Worm (Caenorhabditis elegans) whole organism, young adult: ENCODE results near the gene ZC374.2.

Experiments used
- B0019.2 ChIP-seq: fragments of 200-800 bp; sonication (Bioruptor generic); conservative IDR thresholded peaks from 2 replicates; pipeline ENCODE4 v1.3.6; 2022; ENCODE audit warnings: missing genetic modification reagents, missing genetic modification characterization, missing compliant biosample characterization
- F22D6.2 ChIP-seq: sonication (generic microtip); optimal IDR thresholded peaks from 2 replicates; lab custom pipeline; 2016; ENCODE audit warnings: mild to moderate bottlenecking, missing genetic modification characterization, missing compliant biosample characterization
- F23B12.7 ChIP-seq: sonication (generic microtip); optimal IDR thresholded peaks from 2 replicates; lab custom pipeline; 2017; ENCODE audit warnings: missing genetic modification characterization, mild to moderate bottlenecking, missing compliant biosample characterization, antibody characterized with exemption, moderate library complexity; ENCODE audit not compliant: insufficient read depth
- F52B5.7 ChIP-seq: sonication (generic microtip); optimal IDR thresholded peaks from 2 replicates; lab custom pipeline; 2016; ENCODE audit warnings: mild to moderate bottlenecking, missing genetic modification characterization, missing compliant biosample characterization
- F55B11.4 ChIP-seq: sonication (generic microtip); optimal IDR thresholded peaks from 2 replicates; lab custom pipeline; 2016; ENCODE audit warnings: missing compliant biosample characterization, missing genetic modification characterization, borderline replicate concordance; ENCODE audit not compliant: insufficient read depth
- K11D2.4 ChIP-seq: fragments of 200-800 bp; sonication (Bioruptor generic); IDR thresholded peaks from 2 replicates; pipeline ENCODE4 v1.3.6; 2022; ENCODE audit warnings: missing genetic modification reagents, missing genetic modification characterization, missing compliant biosample characterization
- Y53G8AR.9 ChIP-seq: fragments of 200-800 bp; sonication (Bioruptor generic); conservative IDR thresholded peaks from 2 replicates; pipeline ENCODE4 v1.3.6; 2022; ENCODE audit warnings: missing genetic modification reagents, missing genetic modification characterization, missing compliant biosample characterization
- Y79H2A.3 ChIP-seq: fragments of 200-800 bp; sonication (Bioruptor generic); conservative IDR thresholded peaks from 2 replicates; pipeline ENCODE4 v1.3.6; 2022; ENCODE audit warnings: missing genetic modification reagents, missing genetic modification characterization, missing compliant biosample characterization
- akir-1 ChIP-seq: fragments of 200-800 bp; sonication (Bioruptor generic); optimal IDR thresholded peaks from 2 replicates; lab custom pipeline; 2018; ENCODE audit warnings: mild to moderate bottlenecking, missing genetic modification characterization, moderate library complexity, missing compliant biosample characterization
- ama-1 ChIP-seq, 3 experiments: fragments of 150-350 bp in 1 of 3; sonication (generic microtip) in 2 of 3; optimal IDR thresholded peaks; 2 replicates each; lab custom pipeline; 2014 to 2018; ENCODE audit warnings: missing biosample characterization in 2 of 3, missing genetic modification characterization in 2 of 3, missing genetic modification reagents in 2 of 3
- aptf-3 ChIP-seq: fragments of 200-800 bp; sonication (Bioruptor generic); IDR thresholded peaks from 2 replicates; pipeline ENCODE4 v1.3.6; 2022; ENCODE audit warnings: missing genetic modification characterization, missing compliant biosample characterization
- dox-1 ChIP-seq: fragments of 200-800 bp; sonication (Bioruptor generic); IDR thresholded peaks from 2 replicates; pipeline ENCODE4 v1.3.6; 2022; ENCODE audit warnings: missing genetic modification reagents, missing genetic modification characterization, missing compliant biosample characterization
- egl-44 ChIP-seq: fragments of 200-800 bp; sonication (Bioruptor generic); IDR thresholded peaks from 2 replicates; pipeline ENCODE4 v1.3.6; 2022; ENCODE audit warnings: missing genetic modification reagents, missing genetic modification characterization, missing compliant biosample characterization
- gei-17 ChIP-seq: fragments of 200-800 bp; sonication (Bioruptor generic); optimal IDR thresholded peaks from 2 replicates; lab custom pipeline; 2018; ENCODE audit warnings: mild to moderate bottlenecking, missing genetic modification characterization, missing compliant biosample characterization
- hlh-12 ChIP-seq: sonication (generic microtip); optimal IDR thresholded peaks from 2 replicates; lab custom pipeline; 2016; ENCODE audit warnings: missing genetic modification characterization, missing compliant biosample characterization
- hmg-1.2 ChIP-seq: fragments of 200-800 bp; sonication (Bioruptor generic); IDR thresholded peaks from 2 replicates; pipeline ENCODE4 v1.3.6; 2022; ENCODE audit warnings: missing genetic modification reagents, missing genetic modification characterization, missing compliant biosample characterization
- hrde-1 ChIP-seq: sonication (generic microtip); optimal IDR thresholded peaks from 2 replicates; lab custom pipeline; 2016; ENCODE audit warnings: missing genetic modification characterization, mild to moderate bottlenecking, missing compliant biosample characterization, moderate library complexity, missing genotype, missing genetic modification reagents, borderline replicate concordance
- let-607 ChIP-seq, 2 experiments: fragments of 200-800 bp in 1 of 2; sonication (Bioruptor generic) in 1 of 2; sonication (generic microtip) in 1 of 2; optimal IDR thresholded peaks; 2 replicates each; lab custom pipeline; 2016 to 2018; ENCODE audit warnings: mild to moderate bottlenecking in 2 of 2, missing compliant biosample characterization in 2 of 2, missing genetic modification characterization in 2 of 2, moderate library complexity in 2 of 2, missing genotype in 1 of 2
- madf-10 ChIP-seq: sonication (generic microtip); optimal IDR thresholded peaks from 2 replicates; lab custom pipeline; 2016; ENCODE audit warnings: mild to moderate bottlenecking, missing genetic modification characterization, missing compliant biosample characterization
- mel-28 ChIP-seq: sonication (generic microtip); optimal IDR thresholded peaks from 2 replicates; lab custom pipeline; 2016; ENCODE audit warnings: borderline replicate concordance, mild to moderate bottlenecking, missing genetic modification characterization, missing compliant biosample characterization
- mes-4 ChIP-seq: sonication (generic microtip); optimal IDR thresholded peaks from 2 replicates; lab custom pipeline; 2016; ENCODE audit warnings: missing genotype, missing genetic modification characterization, missing compliant biosample characterization
- nhr-80 ChIP-seq: sonication (generic microtip); optimal IDR thresholded peaks from 2 replicates; lab custom pipeline; 2016; ENCODE audit warnings: missing genetic modification characterization, missing compliant biosample characterization
- nhr-90 ChIP-seq: sonication (generic microtip); optimal IDR thresholded peaks from 2 replicates; lab custom pipeline; 2016; ENCODE audit warnings: missing genotype, mild to moderate bottlenecking, missing genetic modification characterization, missing compliant biosample characterization
- rec-8 ChIP-seq, 2 experiments: sonication (generic microtip); optimal IDR thresholded peaks; 2 replicates each; lab custom pipeline; 2016; ENCODE audit warnings: mild to moderate bottlenecking in 2 of 2, missing genetic modification characterization in 2 of 2, missing genetic modification reagents in 2 of 2, missing genotype in 2 of 2, missing biosample characterization in 1 of 2, missing compliant biosample characterization in 1 of 2, moderate library complexity in 1 of 2
- sea-2 ChIP-seq: fragments of 200-800 bp; sonication (Bioruptor generic); IDR thresholded peaks from 2 replicates; pipeline ENCODE4 v1.3.6; 2022; ENCODE audit warnings: missing genetic modification characterization, missing compliant biosample characterization
- snpc-1.1 ChIP-seq: sonication (generic microtip); optimal IDR thresholded peaks from 2 replicates; lab custom pipeline; 2017; ENCODE audit warnings: missing genetic modification characterization, mild to moderate bottlenecking, missing compliant biosample characterization, antibody characterized with exemption, moderate library complexity, missing genotype, missing genetic modification reagents; ENCODE audit not compliant: insufficient read depth
- snpc-1.3 ChIP-seq: sonication (generic microtip); optimal IDR thresholded peaks from 2 replicates; lab custom pipeline; 2017; ENCODE audit warnings: missing genetic modification characterization, mild to moderate bottlenecking, missing compliant biosample characterization, antibody characterized with exemption, moderate library complexity, missing genotype, missing genetic modification reagents; ENCODE audit not compliant: insufficient read depth
- tbx-9 ChIP-seq: sonication (generic microtip); optimal IDR thresholded peaks from 2 replicates; lab custom pipeline; 2016; ENCODE audit warnings: borderline replicate concordance, missing genetic modification characterization, inconsistent platforms, missing compliant biosample characterization
- unc-62 ChIP-seq: fragments of 150-350 bp; optimal IDR thresholded peaks from 2 replicates; lab custom pipeline; 2014; ENCODE audit warnings: missing biosample characterization, missing genetic modification reagents, missing genetic modification characterization
- xnd-1 ChIP-seq: sonication (generic microtip); optimal IDR thresholded peaks from 2 replicates; lab custom pipeline; 2016; ENCODE audit warnings: missing genotype, missing genetic modification reagents, missing genetic modification characterization, missing compliant biosample characterization
- zfh-2 ChIP-seq: fragments of 200-800 bp; sonication (Bioruptor generic); conservative IDR thresholded peaks from 2 replicates; pipeline ENCODE4 v1.3.6; 2022; ENCODE audit warnings: missing genetic modification reagents, missing genetic modification characterization, missing compliant biosample characterization
- ztf-22 ChIP-seq: fragments of 200-800 bp; sonication (Bioruptor generic); optimal IDR thresholded peaks from 2 replicates; lab custom pipeline; 2018; ENCODE audit warnings: mild to moderate bottlenecking, missing genetic modification characterization, moderate library complexity, missing compliant biosample characterization
- ztf-25 ChIP-seq: fragments of 200-800 bp; sonication (Bioruptor generic); IDR thresholded peaks from 2 replicates; pipeline ENCODE4 v1.3.6; 2022; ENCODE audit warnings: missing genetic modification reagents, missing genetic modification characterization, missing compliant biosample characterization
- ztf-28 ChIP-seq: fragments of 200-800 bp; sonication (Bioruptor generic); IDR thresholded peaks from 2 replicates; pipeline ENCODE4 v1.3.6; 2022; ENCODE audit warnings: missing genetic modification reagents, missing genetic modification characterization, missing compliant biosample characterization
- ztf-3 ChIP-seq: fragments of 200-800 bp; sonication (Bioruptor generic); optimal IDR thresholded peaks from 2 replicates; lab custom pipeline; 2018; ENCODE audit warnings: mild to moderate bottlenecking, missing genetic modification characterization, missing compliant biosample characterization
- ztf-6 ChIP-seq: fragments of 200-800 bp; sonication (Bioruptor generic); IDR thresholded peaks from 2 replicates; pipeline ENCODE4 v1.3.6; 2022; ENCODE audit warnings: missing genetic modification reagents, missing genetic modification characterization, missing compliant biosample characterization

The ZC374.2 gene

ce11 chrX:10077297-10077696 lies 30.1 kb upstream of the ZC374.2 start, which contains the start of gene col-176:
Gene col-176 (plus strand): TSS chrX:10077597.
- TF ChIP-seq ama-1 (optimal IDR thresholded peaks at IDR 0.05; lab: Kevin White, UChicago) (no peak), ama-1 (GFP tag; optimal IDR thresholded peaks at IDR 0.05; lab: Kevin White, UChicago) (no peak), egl-44 (no peak), sea-2 (no peak), xnd-1 (tag; lab: Kevin White, UChicago) (no peak), F52B5.7 (tag; lab: Kevin White, UChicago) (no peak), tbx-9 (tag; lab: Kevin White, UChicago) (no peak), F22D6.2 (tag; lab: Kevin White, UChicago) (no peak)

ce11 chrX:10076334-10076733 lies 29.1 kb upstream of the ZC374.2 start:
- no peak for TF ChIP-seq Y53G8AR.9 (GFP tag; lab: Robert Waterston, UW)

ce11 chrX:10074988-10075387 lies 27.8 kb upstream of the ZC374.2 start, which contains the start of gene dao-4:
Gene dao-4 (plus strand): TSS chrX:10075288.
- TF ChIP-seq hrde-1 (tag; lab: Kevin White, UChicago) (no peak), mel-28 (tag; lab: Kevin White, UChicago) (no peak), F55B11.4 (tag; lab: Kevin White, UChicago) (no peak), aptf-3 (no peak), ama-1 (optimal IDR thresholded peaks at IDR 0.05; lab: Kevin White, UChicago) (no peak), ama-1 (GFP tag; optimal IDR thresholded peaks at IDR 0.05; lab: Kevin White, UChicago) (no peak), hlh-12 (tag; lab: Kevin White, UChicago) (no peak)
- TF ChIP-seq, all 124 proteins: peak for 0

ce11 chrX:10074233-10074632 lies 27.0 kb upstream of the ZC374.2 start, which contains the start of gene ZC373.5:
Gene ZC373.5 (minus strand): TSS chrX:10074391.
- no peak for TF ChIP-seq unc-62 (GFP tag; lab: Kevin White, UChicago)
- TF ChIP-seq nhr-80: peak; percentile 83
- TF ChIP-seq madf-10: no peak
- TF ChIP-seq hmg-1.2 (GFP tag; lab: Robert Waterston, UW): peak; percentile 66; the same call in 1 of the 2 replicates

- no peak for TF ChIP-seq ztf-3 (GFP tag; lab: Kevin White, UChicago)
- no peak for TF ChIP-seq zfh-2 (GFP tag; lab: Robert Waterston, UW)
- TF ChIP-seq B0019.2 (GFP tag; lab: Robert Waterston, UW): no peak
- no peak for TF ChIP-seq mes-4 (tag; lab: Kevin White, UChicago)
- TF ChIP-seq ztf-25: no peak
- TF ChIP-seq snpc-1.3 (tag; lab: Kevin White, UChicago): no peak
- no peak for TF ChIP-seq unc-62 (GFP tag; lab: Kevin White, UChicago)
- TF ChIP-seq dox-1 (GFP tag; lab: Robert Waterston, UW): no peak
- no peak for TF ChIP-seq snpc-1.1
- TF ChIP-seq ztf-6: no peak
- TF ChIP-seq nhr-90: no peak
- TF ChIP-seq ztf-28 (GFP tag; lab: Robert Waterston, UW): no peak
- no peak for TF ChIP-seq hrde-1 (tag; lab: Kevin White, UChicago)
- no peak for TF ChIP-seq Y79H2A.3 (GFP tag; lab: Robert Waterston, UW)
These were observed 22.5 kb upstream of the ZC374.2 start, which contains the start of gene mlck-1 for ce11 chrX:10069692-10070091. Gene mlck-1 (minus strand): TSS chrX:10069792.

ce11 chrX:10068468-10068867 lies 21.2 kb upstream of the ZC374.2 start:
- no peak for TF ChIP-seq rec-8 (tag; optimal IDR thresholded peaks at IDR 0.05; lab: Kevin White, UChicago)
- no peak for TF ChIP-seq gei-17 (GFP tag; lab: Kevin White, UChicago)
- no peak for TF ChIP-seq akir-1 (GFP tag; lab: Kevin White, UChicago)
- no peak for TF ChIP-seq let-607 (tag; optimal IDR thresholded peaks at IDR 0.05; lab: Kevin White, UChicago)
- 0 out of 2 replicates have a peak, but pooled peaks have one; percentile 48 for TF ChIP-seq K11D2.4
- TF ChIP-seq F23B12.7 (tag; lab: Kevin White, UChicago): no peak
- TF ChIP-seq ztf-22 (GFP tag; lab: Kevin White, UChicago): no peak
